Worm (Caenorhabditis elegans) whole organism, L4/young adult: Measurements from ENCODE around the gene str-43.

Experiments
- W03F9.2 ChIP-seq: fragments of 150-350 bp; optimal IDR thresholded peaks from 2 replicates; lab custom pipeline; 2014; ENCODE audit warnings: missing biosample characterization, missing genetic modification characterization
- dao-5 ChIP-seq: sonication (generic microtip); optimal IDR thresholded peaks from 2 replicates; lab custom pipeline; 2016; ENCODE audit warnings: missing genotype, missing genetic modification characterization, moderate library complexity, missing compliant biosample characterization

DNA sequence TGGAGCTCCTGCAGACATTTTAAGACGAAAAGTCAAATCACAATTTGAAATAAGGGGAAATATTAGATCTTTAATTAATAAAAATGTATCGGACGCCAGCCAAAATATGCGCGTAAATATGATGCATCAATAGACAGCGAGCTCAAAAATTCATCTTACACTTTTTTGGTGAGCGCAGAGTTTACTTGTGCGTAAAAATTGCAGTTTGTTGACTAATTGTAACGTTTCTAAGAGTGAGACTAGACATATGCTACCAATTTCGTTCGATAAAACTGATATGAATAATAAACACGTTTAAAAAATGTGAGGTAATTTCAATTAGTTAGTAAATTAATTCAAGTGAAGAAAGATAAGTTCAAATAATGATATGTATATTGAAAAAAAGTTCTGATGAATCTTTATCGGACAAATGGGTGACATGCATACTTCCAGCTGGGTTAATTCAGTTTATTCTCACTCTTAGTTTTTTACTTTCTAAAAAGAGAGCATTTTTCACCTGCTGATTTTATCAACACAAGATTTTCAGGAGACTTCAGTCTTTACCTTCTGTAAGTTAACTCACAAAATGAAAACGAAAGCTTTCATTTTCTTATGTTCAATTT lies 27.3 kb upstream of the str-43 start, which contains the start of the genes nhr-285 and irld-52:
- TF ChIP-seq dao-5 (tag; lab: Kevin White, UChicago) = no peak
- TF ChIP-seq W03F9.2 (tag; lab: Kevin White, UChicago) = no peak
